Fruit fly (Drosophila melanogaster): ENCODE data around the gene CG14609.

CG14609 gene

dm6 chr3R:7162356-7163289 is 38.1 kb upstream of the CG14609 start, which contains the start of gene sas (continued):
- no peak for TF ChIP-seq CG12219 (GFP tag; optimal IDR thresholded peaks at IDR 0.05)
- no peak for TF ChIP-seq CG10431 (GFP tag; optimal IDR thresholded peaks at IDR 0.05)
- no peak for TF ChIP-seq CG4820 (GFP tag; optimal IDR thresholded peaks at IDR 0.05)
- TF ChIP-seq CG9609 (GFP tag; optimal IDR thresholded peaks at IDR 0.05): no peak
- TF ChIP-seq Jarid2 (GFP tag; optimal IDR thresholded peaks at IDR 0.05): peak; percentile 92
- no peak for TF ChIP-seq z (GFP tag; IDR thresholded peaks at IDR 0.05)
- TF ChIP-seq toy (GFP tag; IDR thresholded peaks at IDR 0.05): no peak
- peak; percentile 70 for TF ChIP-seq sens (GFP tag)
- no peak for TF ChIP-seq HLH54F (GFP tag; optimal IDR thresholded peaks at IDR 0.05)
- TF ChIP-seq gcm (GFP tag; optimal IDR thresholded peaks at IDR 0.05): no peak
- TF ChIP-seq CG11093 (GFP tag; IDR thresholded peaks at IDR 0.05): no peak
- peak in 1 of 2 experiments; percentile 75 for TF ChIP-seq Pdp1 (GFP tag; optimal IDR thresholded peaks at IDR 0.05)
- no peak for TF ChIP-seq CG6689 (GFP tag; IDR thresholded peaks at IDR 0.05)
- no peak for TF ChIP-seq CG9727 (GFP tag; optimal IDR thresholded peaks at IDR 0.05)
- TF ChIP-seq Sry-β (GFP tag; optimal IDR thresholded peaks at IDR 0.05): no peak
- no peak for TF ChIP-seq Camta (GFP tag; optimal IDR thresholded peaks at IDR 0.05)
- peak; percentile 33 to 93 for TF ChIP-seq insv (GFP tag; optimal IDR thresholded peaks at IDR 0.05)
- TF ChIP-seq hb (GFP tag; IDR thresholded peaks at IDR 0.05; ENCODE audit: partially characterized antibody): no peak
- no peak for TF ChIP-seq sc (optimal IDR thresholded peaks at IDR 0.05)
- no peak for TF ChIP-seq sc (GFP tag; optimal IDR thresholded peaks at IDR 0.05)
- TF ChIP-seq CG7745 (tag; optimal IDR thresholded peaks at IDR 0.05): no peak
- no peak for TF ChIP-seq twi (tag; optimal IDR thresholded peaks at IDR 0.05)
- no peak for TF ChIP-seq Dek (tag; optimal IDR thresholded peaks at IDR 0.05)
- no peak for TF ChIP-seq Atf6 (GFP tag; IDR thresholded peaks at IDR 0.05)
- TF ChIP-seq CG10979 (tag; optimal IDR thresholded peaks at IDR 0.05): no peak
- TF ChIP-seq CG8924 (tag; optimal IDR thresholded peaks at IDR 0.05): peak; percentile 18
- TF ChIP-seq ERR (GFP tag; optimal IDR thresholded peaks at IDR 0.05): no peak
- no peak for TF ChIP-seq crc (GFP tag; optimal IDR thresholded peaks at IDR 0.05)
- TF ChIP-seq Taf1 (GFP tag; IDR thresholded peaks at IDR 0.05): no peak
- peak; percentile 77 for TF ChIP-seq Med (GFP tag)
- TF ChIP-seq CG13624 (GFP tag; optimal IDR thresholded peaks at IDR 0.05): no peak
- no peak for TF ChIP-seq ken (GFP tag; IDR thresholded peaks at IDR 0.05)
- no peak for TF ChIP-seq chif (GFP tag; optimal IDR thresholded peaks at IDR 0.05)
- TF ChIP-seq Xrp1 (GFP tag; IDR thresholded peaks at IDR 0.05): no peak
- no peak for TF ChIP-seq bcd (GFP tag; optimal IDR thresholded peaks at IDR 0.05)
- no peak for TF ChIP-seq luna (GFP tag; optimal IDR thresholded peaks at IDR 0.05)
- no peak for TF ChIP-seq ssp (GFP tag; IDR thresholded peaks at IDR 0.05)
- TF ChIP-seq bsh (GFP tag; optimal IDR thresholded peaks at IDR 0.05): no peak
- TF ChIP-seq CG6765 (GFP tag; optimal IDR thresholded peaks at IDR 0.05): no peak
- no peak for TF ChIP-seq Awh (GFP tag; IDR thresholded peaks at IDR 0.05)
- TF ChIP-seq croc (GFP tag; conservative IDR thresholded peaks at IDR 0.05): no peak
- TF ChIP-seq Oaz (GFP tag; IDR thresholded peaks at IDR 0.05): no peak
- TF ChIP-seq sna (GFP tag; IDR thresholded peaks at IDR 0.05; ENCODE audit: partially characterized antibody): no peak
- TF ChIP-seq hkb (optimal IDR thresholded peaks at IDR 0.05): no peak
- 0 out of 2 replicates have a peak, but pooled peaks have one; percentile 40 for TF ChIP-seq hkb (GFP tag; IDR thresholded peaks at IDR 0.05)
- no peak for TF ChIP-seq CG12299 (tag; optimal IDR thresholded peaks at IDR 0.05)
- TF ChIP-seq sens-2 (GFP tag; IDR thresholded peaks at IDR 0.05): no peak
- TF ChIP-seq CG7372 (GFP tag; IDR thresholded peaks at IDR 0.05): no peak
- TF ChIP-seq CG7963 (GFP tag; IDR thresholded peaks at IDR 0.05; ENCODE audit: partially characterized antibody): no peak
- no peak for TF ChIP-seq CG31388 (GFP tag; optimal IDR thresholded peaks at IDR 0.05)

Data from whole organism, embryonic.